Fruit fly (Drosophila melanogaster) whole organism, embryonic: Measurements from ENCODE around the gene CG42302.
A peak's percentile ranks its signal among the peaks of the same experiment; 100 is the strongest.

Source experiments
- Awh ChIP-seq: fragments of 200-800 bp; sonication (Bioruptor generic); IDR thresholded peaks from 2 replicates; pipeline ENCODE4, ENCODE4 v1.3.6; 2022; ENCODE audit warnings: missing biosample characterization, missing genetic modification characterization
- Bdp1 ChIP-seq: fragments of 200-800 bp; sonication (Bioruptor generic); optimal IDR thresholded peaks from 3 replicates; lab custom pipeline; 2016; ENCODE audit warnings: missing biosample characterization, missing genetic modification characterization
- BtbVII ChIP-seq: fragments of 200-800 bp; sonication (Bioruptor generic); optimal IDR thresholded peaks from 3 replicates; lab custom pipeline; 2017; ENCODE audit warnings: missing biosample characterization, mild to moderate bottlenecking, missing genetic modification characterization
- CG10274 ChIP-seq: fragments of 200-800 bp; sonication (Bioruptor generic); optimal IDR thresholded peaks from 3 replicates; lab custom pipeline; 2017; ENCODE audit warnings: missing biosample characterization, mild to moderate bottlenecking, missing genetic modification characterization
- CG10979 ChIP-seq: fragments of 200-800 bp; sonication (Bioruptor generic); optimal IDR thresholded peaks from 2 replicates; lab custom pipeline; 2018; ENCODE audit warnings: missing biosample characterization, mild to moderate bottlenecking, missing genetic modification characterization, moderate library complexity
- CG11504 ChIP-seq: fragments of 200-800 bp; sonication (Bioruptor generic); optimal IDR thresholded peaks from 3 replicates; lab custom pipeline; 2019; ENCODE audit warnings: missing biosample characterization, mild to moderate bottlenecking, missing genetic modification characterization, moderate library complexity
- CG12219 ChIP-seq: fragments of 200-800 bp; sonication (Bioruptor generic); optimal IDR thresholded peaks from 3 replicates; lab custom pipeline; 2018; ENCODE audit warnings: missing biosample characterization, mild to moderate bottlenecking, missing genetic modification characterization
- CG13123 ChIP-seq: fragments of 200-800 bp; sonication (Bioruptor generic); optimal IDR thresholded peaks from 2 replicates; lab custom pipeline; 2016; ENCODE audit warnings: missing biosample characterization, missing genetic modification characterization
- CG18764 ChIP-seq: fragments of 200-800 bp; sonication (Bioruptor generic); optimal IDR thresholded peaks from 3 replicates; lab custom pipeline; 2016; ENCODE audit warnings: missing biosample characterization, missing genetic modification characterization
- CG3163 ChIP-seq: fragments of 200-800 bp; sonication (Bioruptor generic); optimal IDR thresholded peaks from 3 replicates; lab custom pipeline; 2016; ENCODE audit warnings: missing biosample characterization, missing genetic modification characterization
- CG32532 ChIP-seq: fragments of 200-800 bp; sonication (Bioruptor generic); IDR thresholded peaks from 2 replicates; pipeline ENCODE4 v1.3.6; 2022; ENCODE audit warnings: missing biosample characterization, missing genetic modification characterization
- CG34422 ChIP-seq: fragments of 200-800 bp; sonication (Bioruptor generic); IDR thresholded peaks from 3 replicates; pipeline ENCODE4 v1.3.6; 2022; ENCODE audit warnings: missing biosample characterization, missing genetic modification characterization
- CG5180 ChIP-seq: fragments of 200-800 bp; sonication (Bioruptor generic); optimal IDR thresholded peaks from 3 replicates; lab custom pipeline; 2017; ENCODE audit warnings: missing biosample characterization, missing genetic modification characterization, mild to moderate bottlenecking, moderate library complexity, missing genetic modification reagents
- CG5953 ChIP-seq: fragments of 200-800 bp; sonication (Bioruptor generic); IDR thresholded peaks from 2 replicates; pipeline ENCODE4 v1.3.6; 2022; ENCODE audit warnings: missing biosample characterization, missing genetic modification characterization
- CG6654 ChIP-seq: fragments of 200-800 bp; sonication (Bioruptor generic); optimal IDR thresholded peaks from 2 replicates; lab custom pipeline; 2017; ENCODE audit warnings: missing biosample characterization, mild to moderate bottlenecking, missing genetic modification characterization
- CG7271 ChIP-seq: fragments of 200-800 bp; sonication (Bioruptor generic); optimal IDR thresholded peaks from 2 replicates; lab custom pipeline; 2018; ENCODE audit warnings: missing biosample characterization, mild to moderate bottlenecking, missing genetic modification characterization, moderate library complexity
- CG7839 ChIP-seq: fragments of 200-800 bp; sonication (Bioruptor generic); optimal IDR thresholded peaks from 3 replicates; lab custom pipeline; 2018; ENCODE audit warnings: missing biosample characterization, mild to moderate bottlenecking, missing genetic modification characterization, moderate library complexity
- CG7987 ChIP-seq: fragments of 200-800 bp; sonication (Bioruptor generic); optimal IDR thresholded peaks from 2 replicates; lab custom pipeline; 2018; ENCODE audit warnings: missing biosample characterization, mild to moderate bottlenecking, missing genetic modification characterization, moderate library complexity
- CG8388 ChIP-seq: fragments of 200-800 bp; sonication (Bioruptor generic); optimal IDR thresholded peaks from 2 replicates; lab custom pipeline; 2019; ENCODE audit warnings: missing biosample characterization, mild to moderate bottlenecking, missing genetic modification characterization, moderate library complexity
- CG9609 ChIP-seq: fragments of 200-800 bp; sonication (Bioruptor generic); optimal IDR thresholded peaks from 3 replicates; lab custom pipeline; 2016; ENCODE audit warnings: missing biosample characterization, missing genetic modification characterization
- Hey ChIP-seq: fragments of 200-800 bp; sonication (Bioruptor generic); optimal IDR thresholded peaks from 3 replicates; lab custom pipeline; 2018; ENCODE audit warnings: missing biosample characterization, mild to moderate bottlenecking, missing genetic modification characterization
- Kr ChIP-seq: fragments of 200-800 bp; sonication (Bioruptor generic); optimal IDR thresholded peaks from 2 replicates; lab custom pipeline; 2017; ENCODE audit warnings: missing biosample characterization, mild to moderate bottlenecking, missing genetic modification characterization
- Nf-YC ChIP-seq: fragments of 200-800 bp; optimal IDR thresholded peaks from 3 replicates; lab custom pipeline; 2019; ENCODE audit warnings: missing biosample characterization, mild to moderate bottlenecking, missing genetic modification characterization, moderate library complexity
- Optix ChIP-seq: fragments of 200-800 bp; sonication (Bioruptor generic); IDR thresholded peaks from 3 replicates; pipeline ENCODE4 v1.3.6; 2022; ENCODE audit warnings: missing biosample characterization, missing genetic modification characterization
- Ptx1 ChIP-seq: fragments of 200-800 bp; sonication (Bioruptor generic); IDR thresholded peaks from 2 replicates; pipeline ENCODE4 v1.3.6; 2022; ENCODE audit warnings: missing biosample characterization, missing genetic modification characterization
- Spps ChIP-seq: fragments of 200-800 bp; sonication (Bioruptor generic); optimal IDR thresholded peaks from 2 replicates; lab custom pipeline; 2018; ENCODE audit warnings: missing biosample characterization, mild to moderate bottlenecking, missing genetic modification characterization
- Xrp1 ChIP-seq: fragments of 200-800 bp; sonication (Bioruptor generic); IDR thresholded peaks from 2 replicates; pipeline ENCODE4 v1.3.6; 2022; ENCODE audit warnings: missing biosample characterization, missing genetic modification characterization
- abd-A ChIP-seq: fragments of 200-800 bp; sonication (Bioruptor generic); optimal IDR thresholded peaks from 3 replicates; lab custom pipeline; 2019; ENCODE audit warnings: missing biosample characterization, mild to moderate bottlenecking, missing genetic modification characterization, moderate library complexity
- ato ChIP-seq: fragments of 200-800 bp; sonication (Bioruptor generic); IDR thresholded peaks from 2 replicates; pipeline ENCODE4 v1.3.6; 2022; ENCODE audit warnings: missing biosample characterization, missing genetic modification characterization; ENCODE audit not compliant: partially characterized antibody
- chm ChIP-seq: fragments of 200-800 bp; sonication (Bioruptor generic); IDR thresholded peaks from 2 replicates; pipeline ENCODE4 v1.3.6; 2022; ENCODE audit warnings: missing biosample characterization, missing genetic modification characterization
- emc ChIP-seq: fragments of 200-800 bp; sonication (Bioruptor generic); optimal IDR thresholded peaks from 2 replicates; lab custom pipeline; 2016; ENCODE audit warnings: missing biosample characterization, missing genetic modification characterization
- ftz-f1 ChIP-seq: fragments of 200-800 bp; sonication (Bioruptor generic); optimal IDR thresholded peaks from 2 replicates; lab custom pipeline; 2016; ENCODE audit warnings: missing biosample characterization, missing genetic modification characterization
- fu2 ChIP-seq: fragments of 200-800 bp; sonication (Bioruptor generic); optimal IDR thresholded peaks from 2 replicates; lab custom pipeline; 2016; ENCODE audit warnings: missing biosample characterization, missing genetic modification characterization
- gce ChIP-seq: fragments of 200-800 bp; sonication (Bioruptor generic); IDR thresholded peaks from 3 replicates; pipeline ENCODE4 v1.3.6; 2022; ENCODE audit warnings: missing biosample characterization, missing genetic modification characterization
- grau ChIP-seq: fragments of 200-800 bp; optimal IDR thresholded peaks from 3 replicates; lab custom pipeline; 2019; ENCODE audit warnings: missing biosample characterization, mild to moderate bottlenecking, missing genetic modification characterization, moderate library complexity
- gro ChIP-seq: fragments of 200-800 bp; sonication (Bioruptor generic); optimal IDR thresholded peaks from 2 replicates; lab custom pipeline; 2016; ENCODE audit warnings: missing biosample characterization, missing genetic modification characterization
- kay ChIP-seq: fragments of 200-800 bp; sonication (Bioruptor generic); optimal IDR thresholded peaks from 2 replicates; lab custom pipeline; 2016; ENCODE audit warnings: missing biosample characterization, missing genetic modification characterization
- lilli ChIP-seq: fragments of 200-800 bp; sonication (Bioruptor generic); optimal IDR thresholded peaks from 3 replicates; lab custom pipeline; 2016; ENCODE audit warnings: missing biosample characterization, missing genetic modification characterization
- luna ChIP-seq: fragments of 200-800 bp; sonication (Bioruptor generic); optimal IDR thresholded peaks from 2 replicates; lab custom pipeline; 2016; ENCODE audit warnings: missing biosample characterization, missing genetic modification characterization
- nerfin-1 ChIP-seq: fragments of 200-800 bp; sonication (Bioruptor generic); optimal IDR thresholded peaks from 3 replicates; lab custom pipeline; 2019; ENCODE audit warnings: missing biosample characterization, mild to moderate bottlenecking, missing genetic modification characterization, moderate library complexity
- onecut ChIP-seq: fragments of 200-800 bp; sonication (Bioruptor generic); IDR thresholded peaks from 2 replicates; pipeline ENCODE4 v1.3.6; 2022; ENCODE audit warnings: missing biosample characterization, missing genetic modification characterization
- org-1 ChIP-seq: fragments of 200-800 bp; sonication (Bioruptor generic); optimal IDR thresholded peaks from 2 replicates; lab custom pipeline; 2017; ENCODE audit warnings: missing biosample characterization, missing genetic modification characterization
- peb ChIP-seq: fragments of 200-800 bp; sonication (Bioruptor generic); IDR thresholded peaks from 2 replicates; pipeline ENCODE4 v1.3.6; 2022; ENCODE audit warnings: missing biosample characterization, missing genetic modification characterization
- pita ChIP-seq: fragments of 200-800 bp; sonication (Bioruptor generic); optimal IDR thresholded peaks from 2 replicates; lab custom pipeline; 2017; ENCODE audit warnings: missing biosample characterization, mild to moderate bottlenecking, missing genetic modification characterization
- pnt ChIP-seq: fragments of 200-800 bp; sonication (Bioruptor generic); optimal IDR thresholded peaks from 3 replicates; lab custom pipeline; 2016; ENCODE audit warnings: missing biosample characterization, missing genetic modification characterization
- pros ChIP-seq: fragments of 200-800 bp; sonication (Bioruptor generic); optimal IDR thresholded peaks from 3 replicates; lab custom pipeline; 2019; ENCODE audit warnings: missing biosample characterization, mild to moderate bottlenecking, missing genetic modification characterization, moderate library complexity
- tna ChIP-seq: fragments of 200-800 bp; sonication (Bioruptor generic); IDR thresholded peaks from 2 replicates; pipeline ENCODE4 v1.3.6; 2022; ENCODE audit warnings: missing biosample characterization, missing genetic modification characterization; ENCODE audit not compliant: partially characterized antibody
- wek ChIP-seq: fragments of 200-800 bp; sonication (Bioruptor generic); optimal IDR thresholded peaks from 3 replicates; lab custom pipeline; 2018; ENCODE audit warnings: missing biosample characterization, mild to moderate bottlenecking, missing genetic modification characterization, moderate library complexity
- yki ChIP-seq: fragments of >200 bp; optimal IDR thresholded peaks from 3 replicates; lab custom pipeline; 2018
- zf30C ChIP-seq: fragments of 200-800 bp; sonication (Bioruptor generic); optimal IDR thresholded peaks from 3 replicates; lab custom pipeline; 2018; ENCODE audit warnings: missing biosample characterization, mild to moderate bottlenecking, missing genetic modification characterization
- zfh1 ChIP-seq: fragments of 200-800 bp; sonication (Bioruptor generic); IDR thresholded peaks from 3 replicates; pipeline ENCODE4 v1.3.6; 2022; ENCODE audit warnings: missing biosample characterization, missing genetic modification characterization

CG42302 gene

DNA sequence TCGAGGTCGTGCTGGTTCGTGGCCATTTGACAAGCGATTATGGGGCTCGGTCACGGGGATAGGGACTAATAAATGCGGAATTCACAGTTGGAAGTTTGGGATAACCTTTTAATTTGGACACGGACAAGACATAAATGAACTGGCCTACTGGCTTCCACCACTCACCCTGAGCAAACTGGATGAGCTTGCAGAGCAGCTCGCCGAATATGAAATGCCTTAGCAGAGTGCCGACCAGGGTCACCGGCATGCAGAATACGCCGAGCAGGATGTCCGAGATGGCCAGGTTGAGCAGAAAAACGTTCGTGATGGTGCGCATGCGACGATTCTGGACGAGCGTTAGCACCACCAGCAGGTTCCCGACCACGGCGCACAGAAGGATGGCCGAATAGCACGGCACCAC is at the start of gene CG42302:
Gene CG42302, minus strand, starts transcription at position 101 of the 400 bp plus-strand sequence.
- no peak for TF ChIP-seq luna
- no peak for TF ChIP-seq grau (tag; lab: Kevin White, UChicago)
- no peak for TF ChIP-seq CG8388 (GFP tag; lab: Kevin White, UChicago)
- no peak for TF ChIP-seq onecut
- TF ChIP-seq yki (lab: Kevin White, UChicago): no peak
- TF ChIP-seq pros: no peak
- no peak for TF ChIP-seq zfh1
- TF ChIP-seq Ptx1 (GFP tag; lab: Robert Waterston, UW): no peak
- no peak for TF ChIP-seq Spps (tag; lab: Kevin White, UChicago)
- TF ChIP-seq gro: no peak
- TF ChIP-seq CG5953: no peak
- TF ChIP-seq Optix (GFP tag; lab: Robert Waterston, UW): no peak
- TF ChIP-seq pnt (GFP tag; lab: Kevin White, UChicago): no peak
- TF ChIP-seq CG5180 (GFP tag; lab: Kevin White, UChicago): no peak
- TF ChIP-seq, all 482 proteins: peak for 0

DNA sequence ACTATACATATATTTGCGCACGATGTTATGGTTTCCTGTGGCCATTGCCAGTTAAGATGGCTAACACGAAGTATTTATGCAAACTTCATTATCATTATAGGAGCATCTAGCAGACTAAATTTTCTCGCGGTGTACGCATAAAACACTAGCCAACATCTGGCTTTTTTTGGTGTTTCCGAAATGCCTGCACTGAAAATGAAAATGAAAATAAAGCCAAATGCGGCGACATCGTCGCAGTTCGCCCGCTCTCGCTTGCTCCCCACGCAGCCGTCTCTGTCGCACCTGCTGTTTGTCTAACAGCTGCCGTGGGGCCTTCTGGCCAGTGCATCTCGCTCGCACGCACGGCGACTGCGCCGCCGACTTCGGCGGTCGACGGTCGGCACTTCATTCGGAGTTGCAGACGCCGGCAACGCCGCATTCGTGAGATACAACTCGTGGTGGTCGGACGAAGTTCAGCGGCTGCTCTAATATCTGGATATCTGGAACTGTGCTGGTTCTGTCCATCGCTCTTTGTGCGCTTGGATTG is 49.4 kb upstream of the CG42302 start, which contains the start of gene CG6891:
Gene CG6891, plus strand, starts transcription at position 411 of the 526 bp plus-strand sequence.
- no peak for TF ChIP-seq abd-A
- no peak for TF ChIP-seq kay (GFP tag; lab: Kevin White, UChicago)
- TF ChIP-seq Hey (tag; lab: Kevin White, UChicago): no peak
- TF ChIP-seq Awh: no peak
- no peak for TF ChIP-seq CG13123 (GFP tag; lab: Kevin White, UChicago)
- TF ChIP-seq tna (GFP tag; lab: Robert Waterston, UW): no peak
- no peak for TF ChIP-seq CG12219 (GFP tag; lab: Kevin White, UChicago)
- no peak for TF ChIP-seq BtbVII (GFP tag; lab: Kevin White, UChicago)
- no peak for TF ChIP-seq fu2 (GFP tag; lab: Kevin White, UChicago)
- peak; percentile 4 for TF ChIP-seq CG9609
- TF ChIP-seq CG10274: no peak
- TF ChIP-seq wek (GFP tag; lab: Kevin White, UChicago): no peak
- TF ChIP-seq CG7839 (tag; lab: Kevin White, UChicago): peak; percentile 42
- TF ChIP-seq CG18764 (GFP tag; lab: Kevin White, UChicago): no peak
- TF ChIP-seq CG34422: peak; percentile 41; the same call in 1 of the 3 replicates
- TF ChIP-seq CG3163 (GFP tag; lab: Kevin White, UChicago): no peak
- peak; percentile 1 for TF ChIP-seq Bdp1 (GFP tag; lab: Kevin White, UChicago)
- TF ChIP-seq CG7271 (tag; lab: Kevin White, UChicago): no peak
- peak; percentile 76 for TF ChIP-seq zf30C (GFP tag; lab: Kevin White, UChicago)
- peak; percentile 63 for TF ChIP-seq chm (GFP tag; lab: Robert Waterston, UW)
- TF ChIP-seq peb (GFP tag; lab: Robert Waterston, UW): no peak
- TF ChIP-seq org-1 (GFP tag; lab: Kevin White, UChicago): no peak
- TF ChIP-seq CG32532 (GFP tag; lab: Robert Waterston, UW): no peak
- no peak for TF ChIP-seq CG7987 (GFP tag; lab: Kevin White, UChicago)
- no peak for TF ChIP-seq gce (GFP tag; lab: Robert Waterston, UW)
- TF ChIP-seq ato: peak; percentile 26; the same call in 1 of the 2 replicates
- peak; percentile 89 for TF ChIP-seq CG11504 (tag; lab: Kevin White, UChicago)
- TF ChIP-seq CG10979: peak; percentile 20
- TF ChIP-seq Kr (GFP tag; lab: Kevin White, UChicago): no peak
- TF ChIP-seq emc (GFP tag; lab: Kevin White, UChicago): no peak
- no peak for TF ChIP-seq CG6654 (GFP tag; lab: Kevin White, UChicago)
- no peak for TF ChIP-seq lilli (GFP tag; lab: Kevin White, UChicago)
- TF ChIP-seq Nf-YC (tag; lab: Kevin White, UChicago): peak; percentile 49
- TF ChIP-seq pita: no peak
- peak; percentile 33 for TF ChIP-seq nerfin-1 (tag; lab: Kevin White, UChicago)
- no peak for TF ChIP-seq ftz-f1
- peak; percentile 41; the same call in 1 of the 2 replicates for TF ChIP-seq Xrp1 (GFP tag; lab: Robert Waterston, UW)
